Worm (Caenorhabditis elegans) whole organism, L1 larva: ENCODE data around the gene F21C10.1.

ENCODE experiments used
- ces-1 ChIP-seq: fragments of 150-350 bp; optimal IDR thresholded peaks from 2 replicates; lab custom pipeline; 2014; ENCODE audit warnings: missing biosample characterization, missing genetic modification reagents, missing genetic modification characterization
- lin-13 ChIP-seq: fragments of 150-350 bp; optimal IDR thresholded peaks from 2 replicates; lab custom pipeline; 2014; ENCODE audit warnings: missing biosample characterization, missing genetic modification reagents, missing genetic modification characterization
- nhr-71 ChIP-seq: sonication (generic microtip); optimal IDR thresholded peaks from 2 replicates; lab custom pipeline; 2016; ENCODE audit warnings: mild to moderate bottlenecking, missing genetic modification characterization, moderate library complexity, missing compliant biosample characterization
- nhr-85 ChIP-seq: sonication (generic microtip); peaks from one replicate; lab custom pipeline; 2016; ENCODE audit warnings: missing genetic modification characterization, inconsistent platforms, missing compliant biosample characterization
- unc-62 ChIP-seq: fragments of 150-350 bp; optimal IDR thresholded peaks from 2 replicates; lab custom pipeline; 2014; ENCODE audit warnings: missing biosample characterization, missing genetic modification reagents, missing genetic modification characterization

- TF ChIP-seq lin-13 (GFP tag; lab: Kevin White, UChicago) (no peak), nhr-85 (peak; percentile 70), unc-62 (GFP tag; lab: Kevin White, UChicago) (no peak), nhr-71 (tag; lab: Kevin White, UChicago) (peak; percentile 50), ces-1 (GFP tag; lab: Kevin White, UChicago) (no peak)
Measured at ce11 chrV:9163897-9164296, 31.8 kb downstream of the F21C10.1 start.
